In genomic region chrV:12921680-12922079, ce11 we compare ENCODE assay signal across 5 worm cellular contexts.
TF ChIP-seq lines count a peak whose summit lies in the region.

No protein-coding gene starts in this region.

TF ChIP-seq in whole organism, L1 larva, 84 proteins besides CTCF, POLR2A, EP300 and RAD21:
- TF ChIP-seq mdl-1 (tag; optimal IDR thresholded peaks at IDR 0.05; lab: Kevin White, UChicago), result no peak
- TF ChIP-seq nhr-237 (tag; optimal IDR thresholded peaks at IDR 0.05; lab: Kevin White, UChicago), result no peak
- no peak for TF ChIP-seq mef-2 (tag; optimal IDR thresholded peaks at IDR 0.05; lab: Kevin White, UChicago)
- no peak for TF ChIP-seq C04F5.9 (tag; optimal IDR thresholded peaks at IDR 0.05; lab: Kevin White, UChicago)
- peak; percentile 74 for TF ChIP-seq elt-2 (tag; optimal IDR thresholded peaks at IDR 0.05; lab: Kevin White, UChicago)
- no peak for TF ChIP-seq ama-1 (optimal IDR thresholded peaks at IDR 0.05; lab: Kevin White, UChicago)
- no peak for TF ChIP-seq vab-15 (tag; optimal IDR thresholded peaks at IDR 0.05; lab: Kevin White, UChicago)
- no peak for TF ChIP-seq lir-3 (tag; optimal IDR thresholded peaks at IDR 0.05; lab: Kevin White, UChicago; ENCODE audit: poor library complexity)
- peak; percentile 15 for TF ChIP-seq pax-3 (tag; optimal IDR thresholded peaks at IDR 0.05; lab: Kevin White, UChicago)
- TF ChIP-seq swsn-7 (tag; optimal IDR thresholded peaks at IDR 0.05; lab: Kevin White, UChicago), result no peak
- peak in 1 of 2 experiments; percentile 26 for TF ChIP-seq lin-35 (GFP tag; optimal IDR thresholded peaks at IDR 0.05; lab: Kevin White, UChicago)
- no peak for TF ChIP-seq egl-27 (tag; optimal IDR thresholded peaks at IDR 0.05; lab: Kevin White, UChicago)
- TF ChIP-seq mab-9 (GFP tag; IDR thresholded peaks at IDR 0.05; lab: Robert Waterston, UW), result no peak
- TF ChIP-seq lin-39 (tag; optimal IDR thresholded peaks at IDR 0.05; lab: Kevin White, UChicago), result no peak
- TF ChIP-seq nhr-20 (tag; optimal IDR thresholded peaks at IDR 0.05; lab: Kevin White, UChicago), result peak; percentile 15
TF ChIP-seq in whole organism, L1 larva: peak in this region for 4.

TF ChIP-seq in whole organism, L2 larva, 48 proteins besides CTCF, POLR2A, EP300 and RAD21 (continues in another document):
- TF ChIP-seq ama-1 (optimal IDR thresholded peaks at IDR 0.05; lab: Kevin White, UChicago) (no peak), ceh-16 (tag; optimal IDR thresholded peaks at IDR 0.05; lab: Kevin White, UChicago) (no peak), ZK546.5 (tag; optimal IDR thresholded peaks at IDR 0.05; lab: Kevin White, UChicago) (no peak), lsy-2 (tag; optimal IDR thresholded peaks at IDR 0.05; lab: Kevin White, UChicago) (no peak), ztf-1 (GFP tag; conservative IDR thresholded peaks at IDR 0.05; lab: Robert Waterston, UW) (no peak), sma-9 (GFP tag; optimal IDR thresholded peaks at IDR 0.05; lab: Kevin White, UChicago) (peak; percentile 75), sma-9 (tag; optimal IDR thresholded peaks at IDR 0.05; lab: Kevin White, UChicago) (no peak), F13H6.1 (tag; optimal IDR thresholded peaks at IDR 0.05; lab: Kevin White, UChicago) (no peak), C34F6.9 (tag; optimal IDR thresholded peaks at IDR 0.05; lab: Kevin White, UChicago) (no peak), nhr-11 (tag; optimal IDR thresholded peaks at IDR 0.05; lab: Kevin White, UChicago) (no peak), elt-1 (tag; optimal IDR thresholded peaks at IDR 0.05; lab: Kevin White, UChicago) (no peak), nhr-23 (tag; optimal IDR thresholded peaks at IDR 0.05; lab: Kevin White, UChicago) (no peak), lin-39 (tag; optimal IDR thresholded peaks at IDR 0.05; lab: Kevin White, UChicago) (no peak), zag-1 (tag; optimal IDR thresholded peaks at IDR 0.05; lab: Kevin White, UChicago) (no peak), nhr-21 (tag; optimal IDR thresholded peaks at IDR 0.05; lab: Kevin White, UChicago) (no peak), nhr-6 (tag; optimal IDR thresholded peaks at IDR 0.05; lab: Kevin White, UChicago) (no peak), nhr-77 (tag; optimal IDR thresholded peaks at IDR 0.05; lab: Kevin White, UChicago) (no peak), crh-2 (tag; optimal IDR thresholded peaks at IDR 0.05; lab: Kevin White, UChicago) (peak; percentile 43), sem-4 (tag; optimal IDR thresholded peaks at IDR 0.05; lab: Kevin White, UChicago) (no peak), gmeb-1 (tag; optimal IDR thresholded peaks at IDR 0.05; lab: Kevin White, UChicago) (peak; percentile 34), nhr-25 (tag; optimal IDR thresholded peaks at IDR 0.05; lab: Kevin White, UChicago) (no peak)

TF ChIP-seq in whole organism, L3 larva, 47 proteins besides CTCF, POLR2A, EP300 and RAD21:
- TF ChIP-seq pqm-1 (tag; optimal IDR thresholded peaks at IDR 0.05; lab: Kevin White, UChicago), result peak; percentile 76
- no peak for TF ChIP-seq tbx-2 (tag; optimal IDR thresholded peaks at IDR 0.05; lab: Kevin White, UChicago)
- peak; percentile 88 for TF ChIP-seq elt-2 (tag; optimal IDR thresholded peaks at IDR 0.05; lab: Kevin White, UChicago)
- peak; percentile 68 for TF ChIP-seq pha-4 (tag; optimal IDR thresholded peaks at IDR 0.05; lab: Kevin White, UChicago)
- no peak for TF ChIP-seq fos-1 (tag; optimal IDR thresholded peaks at IDR 0.05; lab: Kevin White, UChicago)
TF ChIP-seq in whole organism, L3 larva: peak in this region for 3.

TF ChIP-seq in whole organism, L4 larva, 104 proteins besides CTCF, POLR2A, EP300 and RAD21 (continues in another document):
- no peak for TF ChIP-seq ceh-32 (tag; optimal IDR thresholded peaks at IDR 0.05; lab: Kevin White, UChicago; ENCODE audit: poor library complexity)
- no peak for TF ChIP-seq skn-1 (tag; optimal IDR thresholded peaks at IDR 0.05; lab: Kevin White, UChicago)
- no peak for TF ChIP-seq lin-38 (GFP tag; IDR thresholded peaks at IDR 0.05; lab: Robert Waterston, UW)
- TF ChIP-seq snpc-4 (tag; optimal IDR thresholded peaks at IDR 0.05; lab: Kevin White, UChicago), result no peak
- TF ChIP-seq T26A8.4 (GFP tag; IDR thresholded peaks at IDR 0.05; lab: Robert Waterston, UW), result no peak
- TF ChIP-seq ztf-7 (tag; optimal IDR thresholded peaks at IDR 0.05; lab: Kevin White, UChicago), result peak; percentile 31
- peak; percentile 37 for TF ChIP-seq mxl-3 (GFP tag; optimal IDR thresholded peaks at IDR 0.05; lab: Kevin White, UChicago)
- no peak for TF ChIP-seq nhr-102 (tag; optimal IDR thresholded peaks at IDR 0.05; lab: Kevin White, UChicago)
- no peak for TF ChIP-seq dmd-8 (GFP tag; IDR thresholded peaks at IDR 0.05; lab: Robert Waterston, UW)
- TF ChIP-seq rbr-2 (tag; optimal IDR thresholded peaks at IDR 0.05; lab: Kevin White, UChicago), result no peak
- peak; percentile 61 for TF ChIP-seq dve-1 (tag; optimal IDR thresholded peaks at IDR 0.05; lab: Kevin White, UChicago; ENCODE audit: insufficient read depth)
- TF ChIP-seq hif-1 (tag; optimal IDR thresholded peaks at IDR 0.05; lab: Kevin White, UChicago), result no peak
- peak; percentile 25 for TF ChIP-seq nhr-77 (tag; optimal IDR thresholded peaks at IDR 0.05; lab: Kevin White, UChicago)
- TF ChIP-seq unc-62 (GFP tag; optimal IDR thresholded peaks at IDR 0.05 in 1 of 2; lab: Kevin White, UChicago), result peak in 1 of 2 experiments; percentile 63
- no peak for TF ChIP-seq unc-62 (tag; optimal IDR thresholded peaks at IDR 0.05; lab: Kevin White, UChicago)
- no peak for TF ChIP-seq daf-16 (GFP tag; optimal IDR thresholded peaks at IDR 0.05; lab: Kevin White, UChicago)
- TF ChIP-seq daf-16 (tag; optimal IDR thresholded peaks at IDR 0.05; lab: Kevin White, UChicago), result peak; percentile 68
- no peak for TF ChIP-seq gei-8 (GFP tag; optimal IDR thresholded peaks at IDR 0.05; lab: Kevin White, UChicago)
- TF ChIP-seq mes-2 (tag; optimal IDR thresholded peaks at IDR 0.05; lab: Kevin White, UChicago; ENCODE audit: poor library complexity, severe bottlenecking), result no peak
- TF ChIP-seq tra-1 (GFP tag; IDR thresholded peaks at IDR 0.05; lab: Robert Waterston, UW), result no peak
- peak; percentile 52; the same call in 1 of the 2 replicates for TF ChIP-seq php-3 (GFP tag; IDR thresholded peaks at IDR 0.05; lab: Robert Waterston, UW)
- TF ChIP-seq F10B5.3 (tag; optimal IDR thresholded peaks at IDR 0.05; lab: Kevin White, UChicago), result no peak
- TF ChIP-seq zip-11 (GFP tag; IDR thresholded peaks at IDR 0.05; lab: Robert Waterston, UW), result no peak
- no peak for TF ChIP-seq lin-39 (tag; optimal IDR thresholded peaks at IDR 0.05; lab: Kevin White, UChicago)
- peak; percentile 76 for TF ChIP-seq pqm-1 (tag; optimal IDR thresholded peaks at IDR 0.05; lab: Kevin White, UChicago)
- TF ChIP-seq egl-43 (GFP tag; IDR thresholded peaks at IDR 0.05; lab: Robert Waterston, UW), result no peak
- TF ChIP-seq hlh-30 (tag; optimal IDR thresholded peaks at IDR 0.05; lab: Kevin White, UChicago; ENCODE audit: insufficient read depth), result peak; percentile 54
- no peak for TF ChIP-seq ceh-82 (tag; optimal IDR thresholded peaks at IDR 0.05; lab: Kevin White, UChicago)

TF ChIP-seq in whole organism, young adult, 124 proteins besides CTCF, POLR2A, EP300 and RAD21:
- peak; percentile 52; the same call in 1 of the 2 replicates for TF ChIP-seq cebp-1 (GFP tag; IDR thresholded peaks at IDR 0.05; lab: Robert Waterston, UW)
- TF ChIP-seq cebp-1 (tag; optimal IDR thresholded peaks at IDR 0.05; lab: Kevin White, UChicago), result peak; percentile 63
- TF ChIP-seq nhr-80 (tag; optimal IDR thresholded peaks at IDR 0.05; lab: Kevin White, UChicago), result peak; percentile 80
- TF ChIP-seq Y95B8A.8 (GFP tag; IDR thresholded peaks at IDR 0.05; lab: Robert Waterston, UW), result no peak
